Fruit fly (Drosophila melanogaster): ENCODE data around the gene CG32986.

dm6 chr2L:8891140-8891539 is 28.6 kb downstream of the CG32986 start, which contains the start of gene CG42713:
- TF ChIP-seq Lpt (GFP tag; optimal IDR thresholded peaks at IDR 0.05) = no peak
- TF ChIP-seq CG34406 (GFP tag; optimal IDR thresholded peaks at IDR 0.05) = no peak
- no peak for TF ChIP-seq CG8319 (GFP tag; optimal IDR thresholded peaks at IDR 0.05)
- TF ChIP-seq CG31627 (GFP tag; optimal IDR thresholded peaks at IDR 0.05) = no peak
- no peak for TF ChIP-seq CG3919 (GFP tag; optimal IDR thresholded peaks at IDR 0.05)
- no peak for TF ChIP-seq CG6163 (GFP tag; IDR thresholded peaks at IDR 0.05)
- no peak for TF ChIP-seq Smox (GFP tag; optimal IDR thresholded peaks at IDR 0.05)
- no peak for TF ChIP-seq CG9139 (GFP tag; optimal IDR thresholded peaks at IDR 0.05)

Measured in whole organism, prepupa.